Fruit fly (Drosophila melanogaster): ENCODE data around the gene svp.

Gene svp

DNA sequence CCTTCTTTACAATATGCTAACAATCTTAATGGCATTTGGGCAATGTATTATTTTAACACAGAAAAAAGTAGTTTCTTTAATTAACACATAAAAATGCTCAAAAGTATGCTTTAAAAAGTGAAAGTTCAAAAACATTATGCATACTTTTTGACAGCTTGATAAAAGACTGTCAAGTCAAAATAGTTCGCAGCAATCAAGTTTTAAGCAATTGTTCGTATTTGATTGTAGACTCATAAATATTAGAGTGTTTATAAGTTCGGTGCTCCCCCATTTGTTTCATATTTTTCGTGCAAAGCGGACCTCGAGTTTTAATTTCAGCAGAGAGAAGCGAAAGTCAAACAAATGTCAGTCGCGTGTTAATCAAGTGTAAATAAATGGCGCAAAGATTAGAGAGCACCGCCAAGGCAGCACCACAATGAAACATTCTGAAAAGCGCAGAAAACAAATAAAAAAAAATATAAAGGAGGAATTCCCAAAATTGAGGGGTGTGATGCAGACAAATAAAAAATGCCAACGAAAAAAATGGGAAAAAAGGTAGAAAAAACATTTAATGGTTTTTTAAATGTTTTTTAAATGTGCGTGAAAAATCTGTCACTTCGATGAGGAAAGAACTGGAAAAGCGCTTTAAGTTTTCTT, 86.5 kb downstream of the svp start:
- TF ChIP-seq Abd-B (GFP tag; optimal IDR thresholded peaks at IDR 0.05) (no peak), foxo (GFP tag; optimal IDR thresholded peaks at IDR 0.05) (peak in 1 of 2 experiments; percentile 35), rgr (GFP tag; optimal IDR thresholded peaks at IDR 0.05) (peak; percentile 0), psq (GFP tag; optimal IDR thresholded peaks at IDR 0.05) (peak; percentile 15), Hnf4 (GFP tag; optimal IDR thresholded peaks at IDR 0.05) (no peak), Rel (GFP tag; optimal IDR thresholded peaks at IDR 0.05) (no peak), Rel (tag; optimal IDR thresholded peaks at IDR 0.05) (peak; percentile 93), br (GFP tag; optimal IDR thresholded peaks at IDR 0.05) (peak; percentile 9), GATAd (GFP tag; optimal IDR thresholded peaks at IDR 0.05) (no peak), woc (GFP tag; optimal IDR thresholded peaks at IDR 0.05) (peak; percentile 10), Dif (GFP tag; optimal IDR thresholded peaks at IDR 0.05; ENCODE audit: partially characterized antibody) (no peak), lola (GFP tag; optimal IDR thresholded peaks at IDR 0.05) (no peak), h (GFP tag; optimal IDR thresholded peaks at IDR 0.05) (peak; percentile 33), ey (GFP tag; optimal IDR thresholded peaks at IDR 0.05) (peak; percentile 37), dl (GFP tag; optimal IDR thresholded peaks at IDR 0.05; ENCODE audit: insufficient read depth in 1 of 2, partially characterized antibody in 2 of 2) (no peak), dmrt93B (GFP tag; optimal IDR thresholded peaks at IDR 0.05) (peak; percentile 36), Mio (GFP tag; optimal IDR thresholded peaks at IDR 0.05) (no peak), Sp1 (GFP tag; optimal IDR thresholded peaks at IDR 0.05) (peak; percentile 31), OdsH (GFP tag; optimal IDR thresholded peaks at IDR 0.05) (peak; percentile 20), Myc (optimal IDR thresholded peaks at IDR 0.05) (no peak), HLH106 (tag; optimal IDR thresholded peaks at IDR 0.05) (peak; percentile 46), fru (GFP tag; optimal IDR thresholded peaks at IDR 0.05) (peak; percentile 44), Hr78 (GFP tag; optimal IDR thresholded peaks at IDR 0.05) (no peak)

DNA sequence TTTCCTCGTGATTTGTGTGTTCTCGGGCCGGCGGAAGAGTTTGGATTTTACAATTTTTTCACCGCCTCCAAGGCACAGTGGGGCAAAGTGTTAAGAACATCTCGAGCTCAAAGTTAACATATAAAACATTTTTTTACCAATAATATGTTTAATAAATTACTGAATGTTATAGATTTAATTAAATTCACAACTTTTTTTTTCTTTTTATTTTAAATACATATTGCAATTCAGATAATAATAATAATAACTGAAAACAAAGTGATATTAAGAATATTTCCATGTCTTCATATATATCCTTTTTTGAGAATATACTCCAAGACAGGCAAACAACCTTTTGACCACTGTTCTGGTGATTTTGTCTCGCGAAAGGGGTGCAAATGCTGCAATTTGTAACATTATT, 87.5 kb downstream of the svp start:
- TF ChIP-seq Dfd (GFP tag; optimal IDR thresholded peaks at IDR 0.05) (no peak), Hnf4 (GFP tag; optimal IDR thresholded peaks at IDR 0.05) (no peak), foxo (GFP tag; optimal IDR thresholded peaks at IDR 0.05) (peak in 1 of 2 experiments; percentile 27)

DNA sequence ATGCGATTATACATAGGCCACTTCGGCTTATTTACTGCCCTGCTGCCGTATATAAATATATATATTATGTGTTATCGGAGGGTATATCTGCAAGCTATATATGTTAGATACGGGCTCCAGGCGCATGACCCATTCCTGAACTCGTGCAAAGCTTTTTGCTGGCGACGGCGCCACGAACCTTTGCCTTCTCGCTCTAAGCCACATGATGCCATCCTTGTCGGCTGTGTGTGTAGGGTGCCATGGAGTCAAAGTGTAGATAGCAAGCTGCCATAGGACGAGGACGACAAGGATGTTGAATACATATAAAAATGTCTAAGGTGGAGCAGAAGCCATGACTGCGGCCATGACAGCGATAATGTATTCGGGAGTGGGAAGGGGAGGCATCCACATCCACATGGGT, 89.1 kb downstream of the svp start:
- TF ChIP-seq OdsH (GFP tag; optimal IDR thresholded peaks at IDR 0.05) (no peak), dl (GFP tag; optimal IDR thresholded peaks at IDR 0.05; ENCODE audit: insufficient read depth in 1 of 2, partially characterized antibody in 2 of 2) (no peak), Myc (optimal IDR thresholded peaks at IDR 0.05) (no peak), dmrt93B (GFP tag; optimal IDR thresholded peaks at IDR 0.05) (no peak), GATAd (GFP tag; optimal IDR thresholded peaks at IDR 0.05) (no peak), HLH106 (tag; optimal IDR thresholded peaks at IDR 0.05) (no peak), sv (GFP tag; optimal IDR thresholded peaks at IDR 0.05) (no peak), Hr83 (GFP tag; optimal IDR thresholded peaks at IDR 0.05; ENCODE audit: poor library complexity, severe bottlenecking) (no peak), brk (GFP tag; optimal IDR thresholded peaks at IDR 0.05) (no peak)

DNA sequence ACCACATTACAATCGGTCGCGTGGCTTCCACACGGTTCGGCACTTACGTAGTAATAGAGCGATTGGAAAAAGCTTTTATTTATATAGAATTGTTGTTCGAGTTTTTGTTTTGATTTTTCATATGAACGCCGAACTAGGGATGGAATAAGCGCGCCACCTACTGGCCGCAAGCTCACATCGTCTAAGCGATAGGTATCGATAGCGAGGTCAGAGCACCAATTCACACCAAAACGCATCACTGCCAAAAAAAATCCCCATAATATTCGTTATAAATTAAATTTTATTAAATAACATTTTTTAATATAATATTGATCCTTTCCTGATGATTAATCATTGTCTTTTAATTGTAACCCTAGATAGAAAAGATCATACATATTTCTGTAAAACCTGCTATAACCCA, 92.0 kb downstream of the svp start, which contains the start of gene CG10038:
TSS of gene CG10038 (minus strand) at position 148 of the 400 bp plus-strand sequence.
- TF ChIP-seq sage (GFP tag; optimal IDR thresholded peaks at IDR 0.05) (peak; percentile 40), ey (GFP tag; optimal IDR thresholded peaks at IDR 0.05) (no peak), pan (optimal IDR thresholded peaks at IDR 0.05) (no peak), CG9705 (GFP tag; optimal IDR thresholded peaks at IDR 0.05) (no peak), lola (GFP tag; optimal IDR thresholded peaks at IDR 0.05) (no peak), rgr (GFP tag; optimal IDR thresholded peaks at IDR 0.05) (peak; percentile 42), fru (GFP tag; optimal IDR thresholded peaks at IDR 0.05) (no peak), usp (GFP tag; optimal IDR thresholded peaks at IDR 0.05) (no peak), Hr83 (GFP tag; optimal IDR thresholded peaks at IDR 0.05; ENCODE audit: poor library complexity, severe bottlenecking) (peak; percentile 64), GATAd (GFP tag; optimal IDR thresholded peaks at IDR 0.05) (peak; percentile 6), brk (GFP tag; optimal IDR thresholded peaks at IDR 0.05) (no peak), psq (GFP tag; optimal IDR thresholded peaks at IDR 0.05) (no peak), dsf (GFP tag; optimal IDR thresholded peaks at IDR 0.05; ENCODE audit: borderline replicate concordance) (no peak), Sp1 (GFP tag; optimal IDR thresholded peaks at IDR 0.05) (no peak), Hr78 (GFP tag; optimal IDR thresholded peaks at IDR 0.05) (no peak), Myc (optimal IDR thresholded peaks at IDR 0.05) (no peak), Vsx2 (GFP tag; optimal IDR thresholded peaks at IDR 0.05; ENCODE audit: partially characterized antibody) (no peak), Dfd (GFP tag; optimal IDR thresholded peaks at IDR 0.05) (no peak), dmrt93B (GFP tag; optimal IDR thresholded peaks at IDR 0.05) (no peak), foxo (GFP tag; optimal IDR thresholded peaks at IDR 0.05) (peak in 1 of 2 experiments; percentile 54), HLH106 (tag; optimal IDR thresholded peaks at IDR 0.05) (peak; percentile 25), Rel (GFP tag; optimal IDR thresholded peaks at IDR 0.05) (no peak), Rel (tag; optimal IDR thresholded peaks at IDR 0.05) (peak; percentile 99), CrebA (GFP tag; optimal IDR thresholded peaks at IDR 0.05; ENCODE audit: borderline replicate concordance) (no peak), Dif (GFP tag; optimal IDR thresholded peaks at IDR 0.05; ENCODE audit: partially characterized antibody) (no peak), jim (GFP tag; optimal IDR thresholded peaks at IDR 0.05) (no peak), h (GFP tag; optimal IDR thresholded peaks at IDR 0.05) (peak; percentile 43), Abd-B (GFP tag; optimal IDR thresholded peaks at IDR 0.05) (no peak)
